Worm (Caenorhabditis elegans) whole organism, L4 larva: ENCODE results near the gene sedl-1.

Source experiments
- D1046.2 ChIP-seq: fragments of 200-800 bp; sonication (Bioruptor generic); IDR thresholded peaks from 2 replicates; pipeline ENCODE4 v1.3.6; 2022; ENCODE audit warnings: missing genetic modification characterization, missing compliant biosample characterization
- F26F4.8 ChIP-seq: fragments of 200-800 bp; sonication (Bioruptor generic); conservative IDR thresholded peaks from 2 replicates; pipeline ENCODE4 v1.3.6; 2022; ENCODE audit warnings: missing genetic modification characterization, missing compliant biosample characterization
- F37D6.2 ChIP-seq: sonication (generic microtip); optimal IDR thresholded peaks from 2 replicates; lab custom pipeline; 2016; ENCODE audit warnings: mild to moderate bottlenecking, missing genetic modification characterization, missing compliant biosample characterization
- Y5F2A.4 ChIP-seq: fragments of 200-800 bp; sonication (Bioruptor generic); optimal IDR thresholded peaks from 2 replicates; lab custom pipeline; 2018; ENCODE audit warnings: mild to moderate bottlenecking, missing genetic modification characterization, missing compliant biosample characterization
- aha-1 ChIP-seq: fragments of 150-350 bp; peaks from one replicate; lab custom pipeline; 2014; ENCODE audit warnings: missing biosample characterization, missing genetic modification characterization
- aly-2 ChIP-seq: sonication (generic microtip); optimal IDR thresholded peaks from 2 replicates; lab custom pipeline; 2018; ENCODE audit warnings: missing biosample characterization, missing genetic modification characterization
- arid-1 ChIP-seq: fragments of 200-800 bp; sonication (Bioruptor generic); conservative IDR thresholded peaks from 2 replicates; pipeline ENCODE4 v1.3.6; 2022; ENCODE audit warnings: missing genetic modification reagents, missing genetic modification characterization, missing compliant biosample characterization
- ceh-20 ChIP-seq: fragments of 200-800 bp; sonication (Bioruptor generic); IDR thresholded peaks from 2 replicates; pipeline ENCODE4 v1.3.6; 2022; ENCODE audit warnings: missing genetic modification reagents, missing genetic modification characterization, missing compliant biosample characterization
- ceh-44 ChIP-seq: fragments of 200-800 bp; sonication (Bioruptor generic); IDR thresholded peaks from 2 replicates; pipeline ENCODE4 v1.3.6; 2022; ENCODE audit warnings: missing genetic modification reagents, missing genetic modification characterization, missing compliant biosample characterization
- ceh-62 ChIP-seq: sonication (generic microtip); optimal IDR thresholded peaks from 2 replicates; lab custom pipeline; 2017; ENCODE audit warnings: missing biosample characterization, missing genetic modification characterization
- cey-2 ChIP-seq: sonication (generic microtip); optimal IDR thresholded peaks from 3 replicates; lab custom pipeline; 2017; ENCODE audit warnings: missing genetic modification characterization, mild to moderate bottlenecking, missing compliant biosample characterization, antibody characterized with exemption, borderline replicate concordance; ENCODE audit not compliant: insufficient read depth
- ctbp-1 ChIP-seq: fragments of 200-800 bp; sonication (Bioruptor generic); IDR thresholded peaks from 2 replicates; pipeline ENCODE4 v1.3.6; 2022; ENCODE audit warnings: missing genetic modification reagents, missing genetic modification characterization, missing compliant biosample characterization
- daf-12 ChIP-seq: fragments of 150-350 bp; optimal IDR thresholded peaks from 2 replicates; lab custom pipeline; 2014; ENCODE audit warnings: missing biosample characterization, missing genetic modification reagents, missing genetic modification characterization
- daf-16 ChIP-seq, 3 experiments: sonication (generic microtip); optimal IDR thresholded peaks; 2 replicates each; lab custom pipeline; 2016 to 2017; ENCODE audit warnings: missing genetic modification characterization in 3 of 3, missing genetic modification reagents in 3 of 3, mild to moderate bottlenecking in 2 of 3, missing compliant biosample characterization in 2 of 3, missing biosample characterization in 1 of 3, moderate library complexity in 1 of 3
- daf-19 ChIP-seq: fragments of 200-800 bp; sonication (Bioruptor generic); conservative IDR thresholded peaks from 2 replicates; pipeline ENCODE4 v1.3.6; 2022; ENCODE audit warnings: missing genetic modification characterization, missing compliant biosample characterization
- daf-8 ChIP-seq: fragments of 200-800 bp; sonication (Bioruptor generic); IDR thresholded peaks from 2 replicates; pipeline ENCODE4 v1.3.6; 2022; ENCODE audit warnings: missing genetic modification characterization, missing compliant biosample characterization
- dve-1 ChIP-seq: sonication (generic microtip); optimal IDR thresholded peaks from 2 replicates; lab custom pipeline; 2017; ENCODE audit warnings: antibody characterized with exemption, mild to moderate bottlenecking, missing genetic modification characterization, missing compliant biosample characterization; ENCODE audit not compliant: insufficient read depth
- egl-27 ChIP-seq: sonication (generic microtip); optimal IDR thresholded peaks from 3 replicates; lab custom pipeline; 2017; ENCODE audit warnings: missing biosample characterization, missing genetic modification reagents, missing genetic modification characterization
- egl-43 ChIP-seq: fragments of 200-800 bp; sonication (Bioruptor generic); IDR thresholded peaks from 2 replicates; pipeline ENCODE4 v1.3.6; 2022; ENCODE audit warnings: missing genetic modification reagents, missing genetic modification characterization, missing compliant biosample characterization
- fos-1 ChIP-seq: fragments of 150-350 bp; optimal IDR thresholded peaks from 2 replicates; lab custom pipeline; 2014; ENCODE audit warnings: missing biosample characterization, missing genetic modification characterization
- gei-8 ChIP-seq: fragments of 200-800 bp; sonication (Bioruptor generic); optimal IDR thresholded peaks from 2 replicates; lab custom pipeline; 2018; ENCODE audit warnings: mild to moderate bottlenecking, missing genetic modification characterization, missing compliant biosample characterization
- hlh-11 ChIP-seq: fragments of 200-800 bp; sonication (Bioruptor generic); optimal IDR thresholded peaks from 2 replicates; lab custom pipeline; 2018; ENCODE audit warnings: mild to moderate bottlenecking, missing genetic modification characterization, missing compliant biosample characterization
- hlh-30 ChIP-seq: sonication (generic microtip); optimal IDR thresholded peaks from 2 replicates; lab custom pipeline; 2017; ENCODE audit warnings: antibody characterized with exemption, mild to moderate bottlenecking, missing genetic modification characterization, missing compliant biosample characterization; ENCODE audit not compliant: insufficient read depth
- lim-7 ChIP-seq: fragments of 200-800 bp; sonication (Bioruptor generic); IDR thresholded peaks from 2 replicates; pipeline ENCODE4 v1.3.6; 2022; ENCODE audit warnings: missing genetic modification characterization, missing compliant biosample characterization
- lin-1 ChIP-seq: fragments of 200-800 bp; sonication (Bioruptor generic); IDR thresholded peaks from 2 replicates; pipeline ENCODE4 v1.3.6; 2022; ENCODE audit warnings: missing genetic modification reagents, missing genetic modification characterization, missing compliant biosample characterization
- lin-29 ChIP-seq: fragments of 200-800 bp; sonication (Bioruptor generic); IDR thresholded peaks from 2 replicates; pipeline ENCODE4 v1.3.6; 2022; ENCODE audit warnings: missing genetic modification reagents, missing genetic modification characterization, missing compliant biosample characterization
- lin-38 ChIP-seq: fragments of 200-800 bp; sonication (Bioruptor generic); IDR thresholded peaks from 2 replicates; pipeline ENCODE4 v1.3.6; 2022; ENCODE audit warnings: missing genetic modification reagents, missing genetic modification characterization, missing compliant biosample characterization
- lin-39 ChIP-seq: fragments of 150-350 bp; optimal IDR thresholded peaks from 2 replicates; lab custom pipeline; 2014; ENCODE audit warnings: missing biosample characterization, missing genetic modification reagents, missing genetic modification characterization
- lir-3 ChIP-seq: sonication (generic microtip); optimal IDR thresholded peaks from 2 replicates; lab custom pipeline; 2016; ENCODE audit warnings: mild to moderate bottlenecking, missing genetic modification characterization, missing compliant biosample characterization
- lsy-2 ChIP-seq, 2 experiments: fragments of 150-350 bp in 1 of 2; sonication (generic microtip) in 1 of 2; optimal IDR thresholded peaks; 2 replicates each; lab custom pipeline; 2014 to 2017; ENCODE audit warnings: missing biosample characterization in 2 of 2, missing genetic modification characterization in 2 of 2
- madf-5 ChIP-seq, 2 experiments: fragments of 200-800 bp; sonication (Bioruptor generic); IDR thresholded peaks; 2 replicates each; pipeline ENCODE4 v1.3.6; 2022; ENCODE audit warnings: missing compliant biosample characterization in 2 of 2, missing genetic modification characterization in 2 of 2
- madf-9 ChIP-seq: fragments of 200-800 bp; sonication (Bioruptor generic); conservative IDR thresholded peaks from 2 replicates; pipeline ENCODE4 v1.3.6; 2022; ENCODE audit warnings: missing genetic modification reagents, missing genetic modification characterization, missing compliant biosample characterization
- nhr-102 ChIP-seq: sonication (generic microtip); optimal IDR thresholded peaks from 2 replicates; lab custom pipeline; 2016; ENCODE audit warnings: mild to moderate bottlenecking, missing genetic modification characterization, moderate library complexity, missing compliant biosample characterization
- nhr-111 ChIP-seq: fragments of 200-800 bp; sonication (Bioruptor generic); optimal IDR thresholded peaks from 2 replicates; lab custom pipeline; 2018; ENCODE audit warnings: mild to moderate bottlenecking, missing genetic modification characterization, missing compliant biosample characterization
- nhr-28 ChIP-seq: fragments of 150-350 bp; optimal IDR thresholded peaks from 2 replicates; lab custom pipeline; 2014; ENCODE audit warnings: missing biosample characterization, missing genetic modification characterization
- nhr-41 ChIP-seq: fragments of 200-800 bp; sonication (Bioruptor generic); IDR thresholded peaks from 2 replicates; pipeline ENCODE4 v1.3.6; 2022; ENCODE audit warnings: missing genetic modification reagents, missing genetic modification characterization, missing compliant biosample characterization
- nhr-76 ChIP-seq: fragments of 150-350 bp; optimal IDR thresholded peaks from 2 replicates; lab custom pipeline; 2014; ENCODE audit warnings: missing biosample characterization, missing genetic modification characterization
- pha-4 ChIP-seq, 2 experiments: fragments of 150-350 bp in 1 of 2; fragments of 200-800 bp in 1 of 2; sonication (Bioruptor generic) in 1 of 2; IDR thresholded peaks in 1 of 2; optimal IDR thresholded peaks in 1 of 2; 2 replicates each; pipeline versions ENCODE4 v1.3.6 to Lab custom; 2014 to 2022; ENCODE audit warnings: missing genetic modification characterization in 2 of 2, missing genetic modification reagents in 2 of 2, missing biosample characterization in 1 of 2, missing compliant biosample characterization in 1 of 2
- saeg-2 ChIP-seq: fragments of 200-800 bp; sonication (Bioruptor generic); IDR thresholded peaks from 2 replicates; pipeline ENCODE4 v1.3.6; 2022; ENCODE audit warnings: missing genetic modification reagents, missing genetic modification characterization, missing compliant biosample characterization
- snpc-4 ChIP-seq: fragments of 150-350 bp; optimal IDR thresholded peaks from 2 replicates; lab custom pipeline; 2014; ENCODE audit warnings: missing biosample characterization, missing genetic modification characterization
- spr-1 ChIP-seq: sonication (generic microtip); optimal IDR thresholded peaks from 2 replicates; lab custom pipeline; 2016; ENCODE audit warnings: mild to moderate bottlenecking, missing genetic modification characterization, missing compliant biosample characterization
- tag-97 ChIP-seq: fragments of 200-800 bp; sonication (Bioruptor generic); IDR thresholded peaks from 2 replicates; pipeline ENCODE4 v1.3.6; 2022; ENCODE audit warnings: missing genetic modification characterization, missing compliant biosample characterization
- unc-39 ChIP-seq: sonication (generic microtip); optimal IDR thresholded peaks from 2 replicates; lab custom pipeline; 2017; ENCODE audit warnings: missing biosample characterization, missing genetic modification characterization
- unc-62 ChIP-seq, 3 experiments: fragments of 150-350 bp in 1 of 3; sonication (generic microtip); optimal IDR thresholded peaks in 2 of 3; peaks in 1 of 3; 1 replicate in 1 of 3; 2 replicates in 2 of 3; lab custom pipeline; 2014 to 2017; ENCODE audit warnings: missing biosample characterization in 3 of 3, missing genetic modification characterization in 3 of 3, missing genetic modification reagents in 3 of 3, missing genotype in 1 of 3
- zfp-2 ChIP-seq: sonication (generic microtip); optimal IDR thresholded peaks from 2 replicates; lab custom pipeline; 2016; ENCODE audit warnings: mild to moderate bottlenecking, missing genetic modification characterization, missing compliant biosample characterization
- zfp-3 ChIP-seq: fragments of 200-800 bp; sonication (Bioruptor generic); conservative IDR thresholded peaks from 2 replicates; pipeline ENCODE4 v1.3.6; 2022; ENCODE audit warnings: missing genetic modification reagents, missing genetic modification characterization, missing compliant biosample characterization
- ztf-11 ChIP-seq: fragments of 150-350 bp; optimal IDR thresholded peaks from 2 replicates; lab custom pipeline; 2014; ENCODE audit warnings: missing biosample characterization, missing genetic modification characterization
- ztf-7 ChIP-seq: fragments of 150-350 bp; optimal IDR thresholded peaks from 2 replicates; lab custom pipeline; 2014; ENCODE audit warnings: missing biosample characterization, missing genetic modification characterization

sedl-1 gene

DNA sequence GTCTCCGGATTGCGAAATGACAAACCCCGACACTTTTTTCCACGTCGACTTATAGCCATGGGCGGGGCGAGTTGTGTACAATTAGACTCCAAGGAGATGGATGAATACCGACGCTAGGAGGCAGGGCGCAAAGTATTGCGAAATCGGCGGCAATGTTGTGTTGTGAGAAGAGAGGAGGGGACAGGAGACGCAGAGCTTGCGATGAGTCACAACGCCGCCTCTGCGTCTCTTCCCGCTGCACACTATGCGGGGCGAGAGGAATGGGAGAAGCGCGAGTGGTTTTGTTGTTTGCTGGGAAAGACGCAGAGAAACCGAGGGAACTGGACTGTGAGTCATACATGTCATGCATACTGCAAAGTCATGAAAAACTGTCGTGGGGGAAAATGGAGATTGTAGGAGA lies 14.3 kb upstream of the sedl-1 start (continued):
- no peak for TF ChIP-seq ceh-62
- peak; percentile 9 for TF ChIP-seq zfp-2 (tag; lab: Kevin White, UChicago)
- TF ChIP-seq ctbp-1 (GFP tag; lab: Robert Waterston, UW) = peak; percentile 67
- no peak for TF ChIP-seq F26F4.8 (GFP tag; lab: Robert Waterston, UW)
- TF ChIP-seq cey-2 (tag; lab: Kevin White, UChicago) = peak; percentile 2
- peak; percentile 42; the same call in 1 of the 2 replicates for TF ChIP-seq lin-29 (GFP tag; lab: Robert Waterston, UW)
- TF ChIP-seq hlh-11 (tag; lab: Kevin White, UChicago) = peak; percentile 99
- TF ChIP-seq lin-38 (GFP tag; lab: Robert Waterston, UW) = peak; percentile 66
- TF ChIP-seq gei-8 (GFP tag; lab: Kevin White, UChicago) = peak; percentile 60
- TF ChIP-seq saeg-2 (GFP tag; lab: Robert Waterston, UW) = peak; percentile 76; the same call in 1 of the 2 replicates
- no peak for TF ChIP-seq daf-12
- TF ChIP-seq nhr-76 (tag; lab: Kevin White, UChicago) = no peak
- no peak for TF ChIP-seq daf-8 (GFP tag; lab: Robert Waterston, UW)
- TF ChIP-seq nhr-102 (tag; lab: Kevin White, UChicago) = peak; percentile 80
- TF ChIP-seq snpc-4 (tag; lab: Kevin White, UChicago) = peak; percentile 28
- TF ChIP-seq arid-1 (GFP tag; lab: Robert Waterston, UW) = peak; percentile 86
- no peak for TF ChIP-seq ceh-44 (GFP tag; lab: Robert Waterston, UW)
- TF ChIP-seq egl-27 (tag; lab: Kevin White, UChicago) = no peak
- TF ChIP-seq daf-16 (GFP tag; optimal IDR thresholded peaks at IDR 0.05; lab: Kevin White, UChicago) = peak in 1 of 2 experiments; percentile 67
- TF ChIP-seq daf-16 (tag; optimal IDR thresholded peaks at IDR 0.05; lab: Kevin White, UChicago) = peak; percentile 80
- peak; percentile 99 for TF ChIP-seq aha-1 (tag; lab: Kevin White, UChicago)
- TF ChIP-seq madf-9 (GFP tag; lab: Robert Waterston, UW) = peak; percentile 51; the same call in 1 of the 2 replicates
- TF ChIP-seq madf-5 (GFP tag; IDR thresholded peaks at IDR 0.05; lab: Robert Waterston, UW) = peak in 1 of 2 experiments; percentile 32; a peak in 1 of 4 replicates
- TF ChIP-seq D1046.2 (GFP tag; lab: Robert Waterston, UW) = no peak
- peak; percentile 10 for TF ChIP-seq lir-3 (tag; lab: Kevin White, UChicago)
- TF ChIP-seq F37D6.2 (tag; lab: Kevin White, UChicago) = peak; percentile 78
- no peak for TF ChIP-seq daf-19
- no peak for TF ChIP-seq unc-39 (tag; lab: Kevin White, UChicago)
- no peak for TF ChIP-seq aly-2
- peak; percentile 90 for TF ChIP-seq ceh-20 (GFP tag; lab: Robert Waterston, UW)
- TF ChIP-seq lim-7 (GFP tag; lab: Robert Waterston, UW) = no peak
- TF ChIP-seq ztf-7 (tag; lab: Kevin White, UChicago) = peak; percentile 73
- peak; percentile 91 for TF ChIP-seq lin-1
- TF ChIP-seq spr-1 (tag; lab: Kevin White, UChicago) = peak; percentile 79
- no peak for TF ChIP-seq ztf-11 (tag; lab: Kevin White, UChicago)
- no peak for TF ChIP-seq tag-97 (GFP tag; lab: Robert Waterston, UW)
- TF ChIP-seq nhr-28 (tag; lab: Kevin White, UChicago) = peak; percentile 96
- no peak for TF ChIP-seq Y5F2A.4 (GFP tag; lab: Kevin White, UChicago)
- no peak for TF ChIP-seq lin-39 (tag; lab: Kevin White, UChicago)

DNA sequence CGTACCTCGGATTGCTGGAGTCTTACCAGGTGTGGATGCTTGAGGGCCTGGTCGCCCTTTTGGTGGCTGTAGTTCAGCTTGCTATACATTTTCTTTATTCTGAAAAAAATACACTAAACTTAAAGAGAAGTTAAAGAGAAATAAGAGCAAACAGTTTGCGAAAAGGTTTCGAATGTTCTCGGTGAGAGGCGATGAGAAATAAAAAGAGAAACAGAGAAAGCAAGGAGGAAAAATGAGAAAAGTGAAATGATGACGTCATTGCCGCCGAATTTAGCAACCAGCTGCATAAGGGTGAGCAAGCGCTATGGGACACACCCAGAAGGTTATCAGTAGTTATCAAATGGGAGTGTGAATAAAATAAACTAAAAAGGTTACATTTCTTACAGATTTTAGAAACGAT lies 13.7 kb upstream of the sedl-1 start, which contains the start of gene cebp-1:
TSS of gene cebp-1 (minus strand) at position 99 of the 400 bp plus-strand sequence.
- TF ChIP-seq ceh-62 (no peak), ceh-20 (GFP tag; lab: Robert Waterston, UW) (no peak), fos-1 (tag; lab: Kevin White, UChicago) (peak; percentile 13), aha-1 (tag; lab: Kevin White, UChicago) (peak; percentile 4), nhr-111 (GFP tag; lab: Kevin White, UChicago) (no peak), nhr-41 (GFP tag; lab: Robert Waterston, UW) (no peak), hlh-30 (tag; lab: Kevin White, UChicago) (peak; percentile 38), saeg-2 (GFP tag; lab: Robert Waterston, UW) (no peak), pha-4 (GFP tag; IDR thresholded peaks at IDR 0.05; lab: Robert Waterston, UW) (0 out of 2 replicates have a peak, but pooled peaks have one; percentile 10), pha-4 (tag; optimal IDR thresholded peaks at IDR 0.05; lab: Kevin White, UChicago) (peak; percentile 67), egl-43 (no peak), dve-1 (peak; percentile 56), daf-16 (GFP tag; optimal IDR thresholded peaks at IDR 0.05; lab: Kevin White, UChicago) (no peak), daf-16 (tag; optimal IDR thresholded peaks at IDR 0.05; lab: Kevin White, UChicago) (peak; percentile 67), lsy-2 (tag; optimal IDR thresholded peaks at IDR 0.05; lab: Kevin White, UChicago) (peak in 1 of 2 experiments; percentile 9), ztf-11 (tag; lab: Kevin White, UChicago) (no peak), zfp-3 (GFP tag; lab: Robert Waterston, UW) (no peak), unc-62 (GFP tag; optimal IDR thresholded peaks at IDR 0.05 in 1 of 2; lab: Kevin White, UChicago) (peak in 1 of 2 experiments; percentile 88), unc-62 (tag; optimal IDR thresholded peaks at IDR 0.05; lab: Kevin White, UChicago) (no peak)
